Worm (Caenorhabditis elegans) whole organism, L4 larva: Measurements from ENCODE around the gene irg-1.

Source experiments
- F37D6.2 ChIP-seq: sonication (generic microtip); optimal IDR thresholded peaks from 2 replicates; lab custom pipeline; 2016; ENCODE audit warnings: mild to moderate bottlenecking, missing genetic modification characterization, missing compliant biosample characterization
- ZK337.2 ChIP-seq: fragments of 200-800 bp; sonication (Bioruptor generic); IDR thresholded peaks from 2 replicates; pipeline ENCODE4 v1.3.6; 2022; ENCODE audit warnings: missing genetic modification reagents, missing genetic modification characterization, missing compliant biosample characterization
- aha-1 ChIP-seq: fragments of 150-350 bp; peaks from one replicate; lab custom pipeline; 2014; ENCODE audit warnings: missing biosample characterization, missing genetic modification characterization
- aly-2 ChIP-seq: sonication (generic microtip); optimal IDR thresholded peaks from 2 replicates; lab custom pipeline; 2018; ENCODE audit warnings: missing biosample characterization, missing genetic modification characterization
- ceh-20 ChIP-seq: fragments of 200-800 bp; sonication (Bioruptor generic); IDR thresholded peaks from 2 replicates; pipeline ENCODE4 v1.3.6; 2022; ENCODE audit warnings: missing genetic modification reagents, missing genetic modification characterization, missing compliant biosample characterization
- ceh-62 ChIP-seq: sonication (generic microtip); optimal IDR thresholded peaks from 2 replicates; lab custom pipeline; 2017; ENCODE audit warnings: missing biosample characterization, missing genetic modification characterization
- ceh-82 ChIP-seq: sonication (generic microtip); optimal IDR thresholded peaks from 2 replicates; lab custom pipeline; 2017; ENCODE audit warnings: missing biosample characterization, missing genetic modification characterization
- ctbp-1 ChIP-seq: fragments of 200-800 bp; sonication (Bioruptor generic); IDR thresholded peaks from 2 replicates; pipeline ENCODE4 v1.3.6; 2022; ENCODE audit warnings: missing genetic modification reagents, missing genetic modification characterization, missing compliant biosample characterization
- daf-12 ChIP-seq: fragments of 150-350 bp; optimal IDR thresholded peaks from 2 replicates; lab custom pipeline; 2014; ENCODE audit warnings: missing biosample characterization, missing genetic modification reagents, missing genetic modification characterization
- daf-16 ChIP-seq, 3 experiments: sonication (generic microtip); optimal IDR thresholded peaks; 2 replicates each; lab custom pipeline; 2016 to 2017; ENCODE audit warnings: missing genetic modification characterization in 3 of 3, missing genetic modification reagents in 3 of 3, mild to moderate bottlenecking in 2 of 3, missing compliant biosample characterization in 2 of 3, missing biosample characterization in 1 of 3, moderate library complexity in 1 of 3
- dve-1 ChIP-seq: sonication (generic microtip); optimal IDR thresholded peaks from 2 replicates; lab custom pipeline; 2017; ENCODE audit warnings: antibody characterized with exemption, mild to moderate bottlenecking, missing genetic modification characterization, missing compliant biosample characterization; ENCODE audit not compliant: insufficient read depth
- egl-27 ChIP-seq: sonication (generic microtip); optimal IDR thresholded peaks from 3 replicates; lab custom pipeline; 2017; ENCODE audit warnings: missing biosample characterization, missing genetic modification reagents, missing genetic modification characterization
- fkh-10 ChIP-seq: fragments of 150-350 bp; optimal IDR thresholded peaks from 2 replicates; lab custom pipeline; 2014; ENCODE audit warnings: missing biosample characterization, missing genetic modification reagents, missing genetic modification characterization
- fos-1 ChIP-seq: fragments of 150-350 bp; optimal IDR thresholded peaks from 2 replicates; lab custom pipeline; 2014; ENCODE audit warnings: missing biosample characterization, missing genetic modification characterization
- hmg-1.1 ChIP-seq: fragments of 200-800 bp; sonication (Bioruptor generic); IDR thresholded peaks from 2 replicates; pipeline ENCODE4 v1.3.6; 2022; ENCODE audit warnings: missing genetic modification reagents, missing genetic modification characterization, missing compliant biosample characterization
- lin-29 ChIP-seq: fragments of 200-800 bp; sonication (Bioruptor generic); IDR thresholded peaks from 2 replicates; pipeline ENCODE4 v1.3.6; 2022; ENCODE audit warnings: missing genetic modification reagents, missing genetic modification characterization, missing compliant biosample characterization
- madf-9 ChIP-seq: fragments of 200-800 bp; sonication (Bioruptor generic); conservative IDR thresholded peaks from 2 replicates; pipeline ENCODE4 v1.3.6; 2022; ENCODE audit warnings: missing genetic modification reagents, missing genetic modification characterization, missing compliant biosample characterization
- mep-1 ChIP-seq: fragments of 150-350 bp; sonication (generic microtip); optimal IDR thresholded peaks from 3 replicates; lab custom pipeline; 2014; ENCODE audit warnings: missing biosample characterization, missing genetic modification characterization
- mxl-2 ChIP-seq: fragments of 200-800 bp; sonication (Bioruptor generic); conservative IDR thresholded peaks from 2 replicates; pipeline ENCODE4 v1.3.6; 2022; ENCODE audit warnings: missing genetic modification reagents, missing genetic modification characterization, missing compliant biosample characterization
- nhr-10 ChIP-seq: fragments of 150-350 bp; optimal IDR thresholded peaks from 2 replicates; lab custom pipeline; 2014; ENCODE audit warnings: missing biosample characterization, missing genetic modification characterization
- nhr-111 ChIP-seq: fragments of 200-800 bp; sonication (Bioruptor generic); optimal IDR thresholded peaks from 2 replicates; lab custom pipeline; 2018; ENCODE audit warnings: mild to moderate bottlenecking, missing genetic modification characterization, missing compliant biosample characterization
- nhr-28 ChIP-seq: fragments of 150-350 bp; optimal IDR thresholded peaks from 2 replicates; lab custom pipeline; 2014; ENCODE audit warnings: missing biosample characterization, missing genetic modification characterization
- nhr-41 ChIP-seq: fragments of 200-800 bp; sonication (Bioruptor generic); IDR thresholded peaks from 2 replicates; pipeline ENCODE4 v1.3.6; 2022; ENCODE audit warnings: missing genetic modification reagents, missing genetic modification characterization, missing compliant biosample characterization
- nhr-48 ChIP-seq: sonication (generic microtip); optimal IDR thresholded peaks from 2 replicates; lab custom pipeline; 2016; ENCODE audit warnings: mild to moderate bottlenecking, missing genetic modification characterization, missing compliant biosample characterization
- nhr-76 ChIP-seq: fragments of 150-350 bp; optimal IDR thresholded peaks from 2 replicates; lab custom pipeline; 2014; ENCODE audit warnings: missing biosample characterization, missing genetic modification characterization
- nhr-77 ChIP-seq: fragments of 150-350 bp; optimal IDR thresholded peaks from 2 replicates; lab custom pipeline; 2014; ENCODE audit warnings: missing biosample characterization, missing genetic modification characterization
- pha-4 ChIP-seq, 2 experiments: fragments of 150-350 bp in 1 of 2; fragments of 200-800 bp in 1 of 2; sonication (Bioruptor generic) in 1 of 2; IDR thresholded peaks in 1 of 2; optimal IDR thresholded peaks in 1 of 2; 2 replicates each; pipeline versions ENCODE4 v1.3.6 to Lab custom; 2014 to 2022; ENCODE audit warnings: missing genetic modification characterization in 2 of 2, missing genetic modification reagents in 2 of 2, missing biosample characterization in 1 of 2, missing compliant biosample characterization in 1 of 2
- php-3 ChIP-seq: fragments of 200-800 bp; sonication (Bioruptor generic); IDR thresholded peaks from 2 replicates; pipeline ENCODE4 v1.3.6; 2022; ENCODE audit warnings: missing genetic modification reagents, missing genetic modification characterization, missing compliant biosample characterization
- pqm-1 ChIP-seq: sonication (generic microtip); optimal IDR thresholded peaks from 2 replicates; lab custom pipeline; 2017; ENCODE audit warnings: missing biosample characterization, missing genetic modification characterization
- rbr-2 ChIP-seq: sonication (generic microtip); optimal IDR thresholded peaks from 2 replicates; lab custom pipeline; 2016; ENCODE audit warnings: missing genotype, missing genetic modification characterization, missing compliant biosample characterization
- sdz-12 ChIP-seq: fragments of 200-800 bp; sonication (Bioruptor generic); optimal IDR thresholded peaks from 2 replicates; lab custom pipeline; 2018; ENCODE audit warnings: mild to moderate bottlenecking, missing genetic modification characterization, missing compliant biosample characterization
- set-16 ChIP-seq: fragments of 200-800 bp; sonication (Bioruptor generic); IDR thresholded peaks from 2 replicates; pipeline ENCODE4 v1.3.6; 2022; ENCODE audit warnings: missing genetic modification reagents, missing genetic modification characterization, missing compliant biosample characterization
- snpc-4 ChIP-seq: fragments of 150-350 bp; optimal IDR thresholded peaks from 2 replicates; lab custom pipeline; 2014; ENCODE audit warnings: missing biosample characterization, missing genetic modification characterization
- unc-62 ChIP-seq, 3 experiments: fragments of 150-350 bp in 1 of 3; sonication (generic microtip); optimal IDR thresholded peaks in 2 of 3; peaks in 1 of 3; 1 replicate in 1 of 3; 2 replicates in 2 of 3; lab custom pipeline; 2014 to 2017; ENCODE audit warnings: missing biosample characterization in 3 of 3, missing genetic modification characterization in 3 of 3, missing genetic modification reagents in 3 of 3, missing genotype in 1 of 3
- zag-1 ChIP-seq: fragments of 150-350 bp; optimal IDR thresholded peaks from 2 replicates; lab custom pipeline; 2014; ENCODE audit warnings: missing biosample characterization, missing genetic modification characterization
- zfp-2 ChIP-seq: sonication (generic microtip); optimal IDR thresholded peaks from 2 replicates; lab custom pipeline; 2016; ENCODE audit warnings: mild to moderate bottlenecking, missing genetic modification characterization, missing compliant biosample characterization
- zip-11 ChIP-seq: fragments of 200-800 bp; sonication (Bioruptor generic); IDR thresholded peaks from 2 replicates; pipeline ENCODE4 v1.3.6; 2022; ENCODE audit warnings: missing genetic modification characterization, missing compliant biosample characterization
- ztf-11 ChIP-seq: fragments of 150-350 bp; optimal IDR thresholded peaks from 2 replicates; lab custom pipeline; 2014; ENCODE audit warnings: missing biosample characterization, missing genetic modification characterization

Gene irg-1

DNA sequence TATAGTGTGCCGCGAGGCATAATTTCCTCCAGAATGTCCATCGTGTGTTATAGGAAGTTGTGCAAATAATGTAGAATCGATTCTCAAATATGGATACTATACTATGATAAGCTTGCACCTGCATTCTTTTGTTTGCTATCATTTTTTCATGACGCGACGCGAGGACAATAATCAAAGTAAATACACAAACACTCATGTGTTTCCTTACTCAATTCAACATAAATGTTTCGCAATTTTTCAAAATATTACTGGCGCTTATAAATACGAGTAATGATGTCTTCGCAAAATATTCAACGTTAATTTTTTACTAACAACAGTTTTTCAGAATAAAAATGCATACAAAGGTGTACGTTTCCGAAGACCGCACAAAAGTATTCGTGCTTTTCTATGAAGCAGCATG is at the start of gene irg-1:
TSS of gene irg-1 (plus strand) at position 326 of the 400 bp plus-strand sequence.
- TF ChIP-seq aha-1 (tag; lab: Kevin White, UChicago) = peak; percentile 56
- TF ChIP-seq unc-62 (GFP tag; optimal IDR thresholded peaks at IDR 0.05 in 1 of 2; lab: Kevin White, UChicago) = peak in 1 of 2 experiments; percentile 27
- no peak for TF ChIP-seq unc-62 (tag; optimal IDR thresholded peaks at IDR 0.05; lab: Kevin White, UChicago)
- TF ChIP-seq daf-16 (GFP tag; optimal IDR thresholded peaks at IDR 0.05; lab: Kevin White, UChicago) = no peak
- TF ChIP-seq daf-16 (tag; optimal IDR thresholded peaks at IDR 0.05; lab: Kevin White, UChicago) = peak; percentile 72
- TF ChIP-seq pha-4 (GFP tag; IDR thresholded peaks at IDR 0.05; lab: Robert Waterston, UW) = no peak
- peak; percentile 30 for TF ChIP-seq pha-4 (tag; optimal IDR thresholded peaks at IDR 0.05; lab: Kevin White, UChicago)
- TF ChIP-seq nhr-28 (tag; lab: Kevin White, UChicago) = peak; percentile 54
- TF ChIP-seq nhr-77 (tag; lab: Kevin White, UChicago) = peak; percentile 37
- TF ChIP-seq nhr-10 (tag; lab: Kevin White, UChicago) = no peak
- peak; percentile 4 for TF ChIP-seq pqm-1 (tag; lab: Kevin White, UChicago)
- no peak for TF ChIP-seq daf-12 (tag; lab: Kevin White, UChicago)

DNA sequence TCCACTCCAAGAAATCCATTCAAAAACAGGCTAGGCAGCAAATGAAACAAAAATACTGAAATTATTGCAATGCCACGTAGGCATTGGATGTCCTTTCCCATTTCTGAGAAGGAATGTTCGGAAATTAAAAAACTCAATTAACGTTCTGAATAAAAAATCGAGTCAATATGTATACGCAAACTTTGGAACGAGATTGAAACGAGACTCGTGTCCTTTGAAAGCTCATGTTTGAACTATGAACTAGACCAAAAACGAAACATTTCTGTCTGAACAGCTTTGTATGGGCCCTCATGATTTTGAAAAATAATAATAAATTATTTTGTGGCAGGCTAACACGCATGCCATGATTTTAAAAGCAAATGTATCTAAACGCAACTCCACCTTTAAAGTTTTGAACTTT is 48.4 kb upstream of the irg-1 start, which contains the start of gene oac-2:
TSS of gene oac-2 (minus strand) at position 101 of the 400 bp plus-strand sequence.
- TF ChIP-seq set-16 (no peak), aha-1 (tag; lab: Kevin White, UChicago) (no peak), sdz-12 (GFP tag; lab: Kevin White, UChicago) (no peak), fos-1 (tag; lab: Kevin White, UChicago) (no peak), F37D6.2 (tag; lab: Kevin White, UChicago) (no peak), zag-1 (no peak), aly-2 (tag; lab: Kevin White, UChicago) (no peak), mxl-2 (GFP tag; lab: Robert Waterston, UW) (no peak), unc-62 (GFP tag; optimal IDR thresholded peaks at IDR 0.05 in 1 of 2; lab: Kevin White, UChicago) (no peak), unc-62 (tag; optimal IDR thresholded peaks at IDR 0.05; lab: Kevin White, UChicago) (no peak)

DNA sequence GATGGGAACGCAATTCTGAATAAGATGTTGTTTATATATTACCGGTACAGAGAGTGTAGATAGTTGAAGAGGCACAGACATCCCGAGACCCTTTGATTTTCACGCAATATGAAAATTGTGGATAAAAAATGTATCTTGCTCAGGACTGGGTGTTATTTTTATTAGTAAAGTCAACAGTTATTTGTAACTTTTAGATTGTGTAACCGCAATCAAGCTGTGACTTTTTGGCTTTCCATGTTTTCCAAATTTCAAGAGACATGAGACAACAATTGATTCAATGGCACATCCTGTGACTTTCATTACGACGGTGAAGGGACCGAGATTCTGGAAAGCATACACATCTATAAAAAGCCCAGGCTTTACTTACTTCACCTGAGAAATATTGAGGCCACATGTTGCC is 47.2 kb upstream of the irg-1 start:
- peak in 1 of 2 experiments; percentile 97 for TF ChIP-seq unc-62 (GFP tag; optimal IDR thresholded peaks at IDR 0.05 in 1 of 2; lab: Kevin White, UChicago)
- TF ChIP-seq unc-62 (tag; optimal IDR thresholded peaks at IDR 0.05; lab: Kevin White, UChicago) = no peak
- no peak for TF ChIP-seq madf-9 (GFP tag; lab: Robert Waterston, UW)

DNA sequence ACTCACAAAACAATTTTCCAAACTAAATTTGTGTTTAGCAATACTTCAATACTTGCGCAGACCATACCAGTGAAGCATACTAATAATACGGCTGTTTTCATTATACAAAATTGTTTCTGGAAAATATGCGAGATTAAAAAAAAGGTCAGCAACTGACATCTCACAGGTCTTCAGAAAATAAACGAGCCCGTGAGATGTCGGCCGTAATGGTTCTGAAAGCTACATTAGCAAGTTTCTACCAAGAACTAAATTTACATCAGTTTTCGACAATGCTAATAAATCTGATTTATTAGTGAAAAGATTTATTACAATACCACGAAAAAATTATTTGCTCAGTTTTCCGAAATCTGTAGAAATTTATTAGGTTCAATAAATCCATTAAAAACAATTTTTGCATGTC is 45.9 kb upstream of the irg-1 start, which contains the start of gene srbc-31:
TSS of gene srbc-31 (minus strand) at position 101 of the 400 bp plus-strand sequence.
- no peak for TF ChIP-seq nhr-76
- no peak for TF ChIP-seq ZK337.2 (GFP tag; lab: Robert Waterston, UW)
- TF ChIP-seq nhr-41 = no peak
- no peak for TF ChIP-seq ctbp-1 (GFP tag; lab: Robert Waterston, UW)
- no peak for TF ChIP-seq ceh-20 (GFP tag; lab: Robert Waterston, UW)
- TF ChIP-seq rbr-2 (tag; lab: Kevin White, UChicago) = no peak
- TF ChIP-seq mep-1 (tag; lab: Kevin White, UChicago) = no peak
- TF ChIP-seq nhr-111 (GFP tag; lab: Kevin White, UChicago) = no peak
- no peak for TF ChIP-seq nhr-48 (tag; lab: Kevin White, UChicago)
- TF ChIP-seq fkh-10 = no peak
- TF ChIP-seq lin-29 (GFP tag; lab: Robert Waterston, UW) = no peak
- TF ChIP-seq hmg-1.1 (GFP tag; lab: Robert Waterston, UW) = no peak
- no peak for TF ChIP-seq daf-12 (tag; lab: Kevin White, UChicago)
- no peak for TF ChIP-seq php-3 (GFP tag; lab: Robert Waterston, UW)
- no peak for TF ChIP-seq aha-1 (tag; lab: Kevin White, UChicago)
- no peak for TF ChIP-seq ceh-82
- TF ChIP-seq, all 104 proteins: peak for 0

DNA sequence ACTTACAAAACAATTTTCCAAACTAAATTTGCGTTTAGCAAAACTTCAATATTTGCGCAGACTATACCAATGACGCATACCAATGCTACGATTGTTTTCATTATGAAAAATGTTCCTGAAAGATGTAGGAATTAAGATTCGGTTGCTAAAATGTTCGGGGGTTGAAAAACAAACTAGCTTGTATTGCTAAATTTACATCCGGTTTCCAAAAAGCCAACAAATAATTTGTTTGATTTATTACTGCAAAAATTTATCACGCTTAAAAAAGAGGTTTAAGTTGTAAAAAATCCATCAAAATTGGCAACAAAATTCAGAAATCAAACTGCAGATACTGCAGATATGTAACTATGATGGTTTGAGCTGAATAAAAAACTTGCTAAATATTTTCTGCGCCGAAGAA is 43.0 kb upstream of the irg-1 start, which contains the start of gene srbc-30:
TSS of gene srbc-30 (minus strand) at position 101 of the 400 bp plus-strand sequence.
- TF ChIP-seq unc-62 (GFP tag; optimal IDR thresholded peaks at IDR 0.05 in 1 of 2; lab: Kevin White, UChicago) = no peak
- no peak for TF ChIP-seq unc-62 (tag; optimal IDR thresholded peaks at IDR 0.05; lab: Kevin White, UChicago)
- TF ChIP-seq ztf-11 (tag; lab: Kevin White, UChicago) = no peak
- TF ChIP-seq zip-11 (GFP tag; lab: Robert Waterston, UW) = no peak
- no peak for TF ChIP-seq ceh-62 (tag; lab: Kevin White, UChicago)
- TF ChIP-seq snpc-4 (tag; lab: Kevin White, UChicago) = no peak
- TF ChIP-seq zfp-2 = no peak
- TF ChIP-seq egl-27 (tag; lab: Kevin White, UChicago) = no peak
- no peak for TF ChIP-seq nhr-48 (tag; lab: Kevin White, UChicago)
- no peak for TF ChIP-seq dve-1 (tag; lab: Kevin White, UChicago)
- TF ChIP-seq, all 104 proteins: peak for 0
